Fruit fly (Drosophila melanogaster): ENCODE measurements around the gene promL.

promL gene

DNA sequence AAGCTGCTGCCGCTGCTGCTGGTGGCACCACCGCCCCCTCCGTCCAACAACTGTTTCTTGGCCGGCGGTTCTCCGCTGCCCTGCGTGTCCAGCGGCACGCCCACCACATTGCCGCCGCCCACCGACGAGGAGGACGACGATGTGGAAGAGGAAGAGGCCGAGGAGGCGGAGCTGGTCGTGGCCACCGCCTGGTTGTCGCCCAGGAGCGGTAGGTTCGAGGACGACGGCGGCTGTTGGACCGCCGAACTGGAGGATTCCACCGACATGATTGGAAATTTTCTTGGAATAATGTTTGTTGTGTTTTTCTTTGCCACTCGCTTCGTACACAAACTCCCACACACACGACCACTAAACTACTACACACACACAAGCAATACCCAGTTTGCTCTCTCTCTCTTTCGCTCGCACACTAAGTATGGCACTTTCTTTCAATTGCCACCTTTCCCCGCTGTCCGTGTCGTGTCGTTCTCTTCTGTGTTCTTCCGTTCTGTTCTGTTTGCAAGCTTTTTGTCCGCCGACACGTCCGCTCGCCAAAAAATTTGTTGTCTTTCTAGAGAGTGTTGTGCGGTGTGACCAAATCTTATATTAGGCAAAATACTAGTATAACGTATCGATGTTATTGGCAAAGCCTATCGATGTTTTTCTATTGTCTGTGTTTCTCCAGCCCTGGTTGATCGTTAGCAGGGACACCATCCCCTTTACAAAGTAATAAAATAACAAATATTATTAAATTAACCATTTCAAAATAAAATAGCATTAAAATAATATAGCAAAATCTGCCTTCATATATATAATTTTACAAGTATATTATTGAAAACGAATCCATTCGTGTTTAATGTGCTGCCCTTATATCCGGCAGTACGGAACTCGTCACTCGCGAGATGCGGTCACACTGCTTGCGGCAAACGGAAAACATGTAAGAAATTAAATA, 57.0 kb downstream of the promL start, which contains the start of the genes CG32486 and PAN3 (continued):
- TF ChIP-seq lab (GFP tag; optimal IDR thresholded peaks at IDR 0.05) (peak; percentile 80), mld (GFP tag; IDR thresholded peaks at IDR 0.05; ENCODE audit: partially characterized antibody) (0 out of 3 replicates have a peak, but pooled peaks have one; percentile 31), CG9727 (GFP tag; optimal IDR thresholded peaks at IDR 0.05) (peak; percentile 58), Hmr (GFP tag; optimal IDR thresholded peaks at IDR 0.05) (peak; percentile 82), emc (GFP tag; optimal IDR thresholded peaks at IDR 0.05) (no peak), sim (GFP tag; IDR thresholded peaks at IDR 0.05) (no peak), nmo (GFP tag; optimal IDR thresholded peaks at IDR 0.05) (peak; percentile 83), p53 (GFP tag; optimal IDR thresholded peaks at IDR 0.05) (peak; percentile 49), CG3407 (GFP tag; optimal IDR thresholded peaks at IDR 0.05) (peak; percentile 23), unpg (GFP tag; optimal IDR thresholded peaks at IDR 0.05) (peak; percentile 40), HmgZ (tag; optimal IDR thresholded peaks at IDR 0.05) (peak; percentile 88), dimm (GFP tag; IDR thresholded peaks at IDR 0.05) (no peak), Hr39 (optimal IDR thresholded peaks at IDR 0.05) (no peak), H2.0 (GFP tag; IDR thresholded peaks at IDR 0.05) (0 out of 2 replicates have a peak, but pooled peaks have one; percentile 18), CG6765 (GFP tag; optimal IDR thresholded peaks at IDR 0.05) (peak; percentile 25), CG16815 (GFP tag; optimal IDR thresholded peaks at IDR 0.05) (no peak), Mad (GFP tag; optimal IDR thresholded peaks at IDR 0.05) (no peak), psq (GFP tag; optimal IDR thresholded peaks at IDR 0.05) (peak; percentile 95), CG1602 (GFP tag; optimal IDR thresholded peaks at IDR 0.05) (peak; percentile 28), crc (GFP tag; optimal IDR thresholded peaks at IDR 0.05) (peak; percentile 1), CG15696 (tag; optimal IDR thresholded peaks at IDR 0.05) (peak; percentile 17), lov (optimal IDR thresholded peaks at IDR 0.05) (no peak), lov (GFP tag; IDR thresholded peaks at IDR 0.05) (peak; percentile 68; the same call in 1 of the 3 replicates), Atf3 (GFP tag; optimal IDR thresholded peaks at IDR 0.05) (no peak), toy (GFP tag; IDR thresholded peaks at IDR 0.05) (no peak), Adf1 (GFP tag; IDR thresholded peaks at IDR 0.05) (peak; percentile 67), ara (GFP tag; IDR thresholded peaks at IDR 0.05) (no peak), Mes4 (GFP tag; optimal IDR thresholded peaks at IDR 0.05) (no peak), CG12391 (tag; optimal IDR thresholded peaks at IDR 0.05) (peak; percentile 76), al (GFP tag; IDR thresholded peaks at IDR 0.05) (no peak), luna (GFP tag; optimal IDR thresholded peaks at IDR 0.05) (peak; percentile 27), Gug (GFP tag; IDR thresholded peaks at IDR 0.05) (peak; percentile 27; the same call in 1 of the 4 replicates), mirr (GFP tag; optimal IDR thresholded peaks at IDR 0.05) (peak; percentile 82), ssp (GFP tag; IDR thresholded peaks at IDR 0.05) (no peak), CG8359 (GFP tag; optimal IDR thresholded peaks at IDR 0.05; ENCODE audit: borderline replicate concordance) (no peak), tna (GFP tag; IDR thresholded peaks at IDR 0.05; ENCODE audit: partially characterized antibody) (peak; percentile 56), tll (GFP tag; optimal IDR thresholded peaks at IDR 0.05) (peak in 1 of 2 experiments; percentile 1), NK7.1 (GFP tag; optimal IDR thresholded peaks at IDR 0.05) (no peak), salm (tag; optimal IDR thresholded peaks at IDR 0.05) (peak; percentile 12), CG15269 (tag; optimal IDR thresholded peaks at IDR 0.05) (no peak), NFAT (GFP tag; IDR thresholded peaks at IDR 0.05) (peak; percentile 76), CG6654 (GFP tag; optimal IDR thresholded peaks at IDR 0.05) (no peak), Atf6 (GFP tag; IDR thresholded peaks at IDR 0.05) (no peak), gfzf (GFP tag; optimal IDR thresholded peaks at IDR 0.05) (peak; percentile 90), pb (GFP tag; optimal IDR thresholded peaks at IDR 0.05) (no peak), ftz-f1 (GFP tag; optimal IDR thresholded peaks at IDR 0.05) (peak; percentile 77), chn (GFP tag; optimal IDR thresholded peaks at IDR 0.05) (peak; percentile 19), ro (GFP tag; IDR thresholded peaks at IDR 0.05) (no peak), CG33557 (GFP tag; optimal IDR thresholded peaks at IDR 0.05) (peak; percentile 4)
